Worm (Caenorhabditis elegans) whole organism, mixed stage, embryonic: ENCODE data around the gene zig-12.

Experiments
- nhr-12 ChIP-seq: fragments of 150-350 bp; optimal IDR thresholded peaks from 2 replicates; lab custom pipeline; 2014; ENCODE audit warnings: missing biosample characterization, missing genetic modification characterization
- nhr-28 ChIP-seq: fragments of 150-350 bp; optimal IDR thresholded peaks from 2 replicates; lab custom pipeline; 2014; ENCODE audit warnings: missing biosample characterization, missing genetic modification characterization
- sem-2 ChIP-seq: fragments of 200-800 bp; sonication (Bioruptor generic); optimal IDR thresholded peaks from 2 replicates; lab custom pipeline; 2018; ENCODE audit warnings: mild to moderate bottlenecking, missing genetic modification characterization, missing compliant biosample characterization
- snpc-4 ChIP-seq: fragments of 150-350 bp; optimal IDR thresholded peaks from 2 replicates; lab custom pipeline; 2014; ENCODE audit warnings: missing biosample characterization, missing genetic modification characterization
- zip-8 ChIP-seq: fragments of 150-350 bp; optimal IDR thresholded peaks from 2 replicates; lab custom pipeline; 2014; ENCODE audit warnings: missing biosample characterization, missing genetic modification characterization

DNA sequence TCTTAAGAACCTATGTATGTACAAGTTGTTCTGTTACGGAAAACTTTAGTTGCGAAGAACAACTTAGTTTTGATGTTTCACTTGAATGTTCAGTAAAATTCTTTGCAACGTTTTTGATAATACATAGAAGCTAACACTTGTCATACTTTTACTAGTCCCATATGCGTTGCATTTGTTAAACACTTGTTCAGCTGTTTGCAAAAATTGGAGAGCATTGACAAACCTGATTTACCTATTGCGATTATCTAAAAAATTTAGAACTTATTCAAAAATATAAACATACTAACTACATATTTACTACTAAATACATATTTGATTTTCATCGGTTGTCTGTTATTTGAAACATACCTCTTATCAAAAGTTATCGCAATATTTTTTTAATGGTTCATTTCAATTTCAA is 45.6 kb upstream of the zig-12 start:
- no peak for TF ChIP-seq sem-2 (GFP tag; lab: Kevin White, UChicago)
- TF ChIP-seq nhr-12 (tag; lab: Kevin White, UChicago): no peak
- TF ChIP-seq zip-8 (tag; lab: Kevin White, UChicago): no peak
- TF ChIP-seq snpc-4 (tag; lab: Kevin White, UChicago): no peak
- TF ChIP-seq nhr-28: no peak
